Fruit fly (Drosophila melanogaster) whole organism, embryonic: ENCODE measurements around the gene eco.

Experiments
- CG10462 ChIP-seq: fragments of 200-800 bp; sonication (Bioruptor generic); optimal IDR thresholded peaks from 2 replicates; lab custom pipeline; 2016; ENCODE audit warnings: missing biosample characterization, missing genetic modification characterization
- CG14710 ChIP-seq: fragments of 200-800 bp; sonication (Bioruptor generic); optimal IDR thresholded peaks from 3 replicates; lab custom pipeline; 2019; ENCODE audit warnings: missing biosample characterization, mild to moderate bottlenecking, missing genetic modification characterization, moderate library complexity
- CG7357 ChIP-seq: fragments of 200-800 bp; sonication (Bioruptor generic); IDR thresholded peaks from 3 replicates; pipeline ENCODE4 v1.3.6; 2022; ENCODE audit warnings: missing biosample characterization, missing genetic modification characterization
- Ssrp ChIP-seq: fragments of 200-800 bp; sonication (Bioruptor generic); optimal IDR thresholded peaks from 2 replicates; lab custom pipeline; 2018; ENCODE audit warnings: missing biosample characterization, mild to moderate bottlenecking, missing genetic modification characterization, moderate library complexity
- Vsx1 ChIP-seq: fragments of 200-800 bp; sonication (Bioruptor generic); optimal IDR thresholded peaks from 2 replicates; lab custom pipeline; 2017; ENCODE audit warnings: missing biosample characterization, mild to moderate bottlenecking, missing genetic modification characterization, missing genetic modification reagents
- az2 ChIP-seq: fragments of 200-800 bp; sonication (Bioruptor generic); optimal IDR thresholded peaks from 3 replicates; lab custom pipeline; 2016; ENCODE audit warnings: missing biosample characterization, missing genetic modification characterization

DNA sequence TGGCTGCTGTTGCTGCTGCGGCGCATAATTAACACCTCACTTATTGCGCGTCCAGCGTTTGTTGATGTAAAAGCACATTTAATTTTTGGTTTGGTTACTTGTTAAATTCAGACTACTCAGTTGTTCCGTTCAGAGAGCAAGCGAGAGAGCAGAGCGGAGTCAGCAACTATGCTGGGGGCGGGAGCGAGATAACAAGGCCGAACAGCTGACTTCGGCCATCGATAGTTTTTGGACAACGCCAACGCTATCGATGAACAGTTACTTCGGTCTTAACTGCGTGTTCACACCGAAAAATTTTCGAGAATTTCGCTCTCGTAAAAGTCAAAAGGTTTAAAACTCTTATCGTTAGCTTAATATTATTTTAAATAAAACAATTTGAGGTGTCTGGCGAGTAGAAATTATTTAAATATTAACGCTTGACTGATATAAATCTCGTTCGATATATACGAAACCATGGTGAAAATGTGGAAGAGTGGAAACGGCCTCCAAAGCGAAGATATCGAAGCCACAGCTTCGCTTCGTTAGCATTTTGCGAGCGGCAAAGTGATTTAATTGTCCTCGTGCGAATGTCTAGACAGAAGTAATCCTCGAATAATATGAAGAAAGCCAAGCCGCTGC, 42.3 kb upstream of the eco start, which contains the start of the genes SMSr and smid:
- TF ChIP-seq CG14710 (tag; lab: Kevin White, UChicago): peak; percentile 85
- TF ChIP-seq Vsx1 (GFP tag; lab: Kevin White, UChicago): peak; percentile 26
- TF ChIP-seq CG10462 (GFP tag; lab: Kevin White, UChicago): no peak
- peak; percentile 99 for TF ChIP-seq CG7357 (GFP tag; lab: Robert Waterston, UW)
- peak; percentile 45 for TF ChIP-seq az2
- peak; percentile 59 for TF ChIP-seq Ssrp (tag; lab: Kevin White, UChicago)
